Fruit fly (Drosophila melanogaster): ENCODE results near the gene CG12480.
A peak's percentile ranks its signal among the peaks of the same experiment; 100 is the strongest.

CG12480 gene

DNA sequence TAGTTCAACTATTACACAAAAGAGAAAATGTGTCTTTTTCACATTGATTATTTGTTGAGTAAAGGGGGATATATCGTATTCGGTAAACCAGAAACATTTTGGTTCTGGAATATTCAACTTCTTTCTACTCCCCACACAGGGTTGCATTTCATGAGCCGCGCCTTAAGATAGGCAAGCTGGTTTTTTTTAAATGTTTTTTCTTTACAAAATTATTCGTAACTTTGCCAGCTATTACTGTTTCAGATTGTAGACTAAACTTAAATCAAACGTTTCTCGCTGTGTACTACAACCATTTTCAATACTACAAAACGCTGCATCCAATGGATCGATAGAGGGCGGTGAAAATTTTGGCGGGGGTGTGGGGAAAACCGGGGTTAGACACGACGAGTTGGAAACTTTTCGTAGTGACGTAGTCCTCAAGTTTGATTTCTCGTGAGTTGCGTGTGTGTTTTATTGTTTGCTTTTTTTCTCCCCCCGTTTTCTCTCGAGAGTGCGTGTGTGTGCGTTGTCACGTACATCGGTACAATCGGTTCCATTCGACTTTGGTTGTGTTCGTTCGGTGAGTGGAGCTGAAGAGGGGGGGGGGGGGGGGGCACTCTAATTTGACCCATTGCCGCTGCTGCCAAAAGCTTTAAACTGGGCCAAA, 44.2 kb downstream of the CG12480 start (continued):
- TF ChIP-seq btn (GFP tag; optimal IDR thresholded peaks at IDR 0.05) (no peak), shn (GFP tag; optimal IDR thresholded peaks at IDR 0.05) (peak; percentile 24), Hmr (GFP tag; optimal IDR thresholded peaks at IDR 0.05) (peak; percentile 12), sc (optimal IDR thresholded peaks at IDR 0.05) (no peak), sc (GFP tag; optimal IDR thresholded peaks at IDR 0.05) (no peak), gce (GFP tag; IDR thresholded peaks at IDR 0.05) (no peak), Atf6 (GFP tag; IDR thresholded peaks at IDR 0.05) (0 out of 2 replicates have a peak, but pooled peaks have one; percentile 35), tgo (GFP tag; IDR thresholded peaks at IDR 0.05) (no peak), row (GFP tag; IDR thresholded peaks at IDR 0.05) (peak; percentile 59), CG15601 (tag; optimal IDR thresholded peaks at IDR 0.05) (peak; percentile 45), mam (GFP tag; optimal IDR thresholded peaks at IDR 0.05) (peak; percentile 14), ap (GFP tag; IDR thresholded peaks at IDR 0.05) (no peak), ttk (GFP tag; IDR thresholded peaks at IDR 0.05) (0 out of 2 replicates have a peak, but pooled peaks have one; percentile 18), Hr51 (GFP tag; optimal IDR thresholded peaks at IDR 0.05) (peak in 1 of 2 experiments; percentile 57), CHES-1-like (GFP tag; optimal IDR thresholded peaks at IDR 0.05) (peak; percentile 10), sisA (GFP tag; IDR thresholded peaks at IDR 0.05) (no peak; the same call in 1 of the 2 replicates), CG12391 (tag; optimal IDR thresholded peaks at IDR 0.05) (peak; percentile 47), Dll (GFP tag; IDR thresholded peaks at IDR 0.05; ENCODE audit: partially characterized antibody) (0 out of 4 replicates have a peak, but pooled peaks have one; percentile 23), Doc3 (GFP tag; IDR thresholded peaks at IDR 0.05; ENCODE audit: partially characterized antibody) (no peak), pros (GFP tag; optimal IDR thresholded peaks at IDR 0.05) (no peak), gcm (GFP tag; optimal IDR thresholded peaks at IDR 0.05) (peak; percentile 39), CG8281 (tag; optimal IDR thresholded peaks at IDR 0.05) (no peak), CG7839 (tag; optimal IDR thresholded peaks at IDR 0.05) (peak; percentile 46), CG2120 (GFP tag; optimal IDR thresholded peaks at IDR 0.05) (peak; percentile 50), lbe (GFP tag; optimal IDR thresholded peaks at IDR 0.05) (no peak), CG14710 (tag; optimal IDR thresholded peaks at IDR 0.05) (peak; percentile 11), dm (GFP tag; optimal IDR thresholded peaks at IDR 0.05) (no peak), wor (GFP tag; IDR thresholded peaks at IDR 0.05) (no peak)

DNA sequence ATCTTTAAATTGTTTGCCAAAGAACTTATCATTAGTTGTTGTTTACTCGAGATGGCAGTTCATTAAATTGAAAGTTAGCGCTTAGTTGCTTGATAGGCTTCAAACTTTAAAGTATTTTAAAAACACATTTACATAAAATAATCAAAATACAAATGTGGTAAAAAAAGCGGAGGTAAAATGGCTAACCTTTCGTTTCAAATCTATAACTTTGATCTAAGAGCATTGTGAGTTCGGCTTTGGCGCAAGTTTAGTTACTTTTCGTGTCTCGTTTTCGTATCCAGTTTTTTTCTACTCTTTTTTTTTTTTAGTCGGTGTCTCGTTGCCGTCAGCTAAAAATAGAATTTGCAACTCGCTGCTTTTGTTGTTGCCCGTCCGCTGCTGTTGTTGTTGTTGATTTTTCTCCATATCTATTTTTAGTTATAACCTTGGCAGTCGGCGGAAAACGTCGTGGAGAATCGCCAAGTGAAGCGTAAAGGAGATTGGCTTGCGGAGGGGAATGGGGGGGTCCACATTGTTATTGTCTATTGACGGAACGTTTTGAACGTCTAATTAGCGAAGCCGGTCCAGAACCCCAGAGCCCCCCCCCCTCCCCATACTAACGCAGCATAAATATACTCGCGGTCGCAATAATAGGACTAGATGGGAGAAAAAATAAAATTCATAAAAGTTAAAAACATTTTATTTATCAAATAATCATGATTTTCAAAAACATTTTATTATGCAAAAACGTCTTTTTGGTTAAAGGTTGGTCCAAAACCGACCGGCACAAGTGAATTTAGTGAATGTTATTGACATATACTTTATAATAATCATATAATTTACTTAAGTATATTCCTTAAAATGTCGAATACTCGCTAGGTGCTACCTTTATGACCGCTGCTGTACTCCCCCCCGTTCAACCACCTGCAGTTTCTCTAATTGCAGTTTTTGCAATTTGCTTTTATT, 45.4 kb downstream of the CG12480 start:
- TF ChIP-seq sisA (GFP tag; IDR thresholded peaks at IDR 0.05) (peak; percentile 48; the same call in 1 of the 2 replicates), sna (GFP tag; IDR thresholded peaks at IDR 0.05; ENCODE audit: partially characterized antibody) (no peak), Aef1 (GFP tag; IDR thresholded peaks at IDR 0.05) (0 out of 3 replicates have a peak, but pooled peaks have one; percentile 41), twi (tag; optimal IDR thresholded peaks at IDR 0.05) (no peak), pzg (GFP tag; optimal IDR thresholded peaks at IDR 0.05) (no peak), prd (optimal IDR thresholded peaks at IDR 0.05) (no peak), prd (GFP tag; IDR thresholded peaks at IDR 0.05) (peak; percentile 63; the same call in 2 of the 3 replicates), tio (GFP tag; optimal IDR thresholded peaks at IDR 0.05) (peak; percentile 19), Spps (tag; optimal IDR thresholded peaks at IDR 0.05) (no peak), onecut (GFP tag; IDR thresholded peaks at IDR 0.05) (no peak), caup (GFP tag; optimal IDR thresholded peaks at IDR 0.05; ENCODE audit: severe bottlenecking) (peak; percentile 66), CG1832 (GFP tag; optimal IDR thresholded peaks at IDR 0.05) (no peak), CG18764 (GFP tag; optimal IDR thresholded peaks at IDR 0.05) (no peak), CG9215 (GFP tag; IDR thresholded peaks at IDR 0.05) (peak; percentile 24; the same call in 1 of the 2 replicates), vnd (GFP tag; IDR thresholded peaks at IDR 0.05; ENCODE audit: partially characterized antibody) (no peak), Nf-YB (GFP tag; optimal IDR thresholded peaks at IDR 0.05) (no peak), usp (GFP tag; optimal IDR thresholded peaks at IDR 0.05) (no peak), ham (GFP tag; IDR thresholded peaks at IDR 0.05) (no peak), Ravus (GFP tag; IDR thresholded peaks at IDR 0.05) (no peak), CG1602 (GFP tag; optimal IDR thresholded peaks at IDR 0.05) (no peak), nmo (GFP tag; optimal IDR thresholded peaks at IDR 0.05) (peak; percentile 49)
